Worm (Caenorhabditis elegans): Measurements from ENCODE around the gene F40G12.6.

DNA sequence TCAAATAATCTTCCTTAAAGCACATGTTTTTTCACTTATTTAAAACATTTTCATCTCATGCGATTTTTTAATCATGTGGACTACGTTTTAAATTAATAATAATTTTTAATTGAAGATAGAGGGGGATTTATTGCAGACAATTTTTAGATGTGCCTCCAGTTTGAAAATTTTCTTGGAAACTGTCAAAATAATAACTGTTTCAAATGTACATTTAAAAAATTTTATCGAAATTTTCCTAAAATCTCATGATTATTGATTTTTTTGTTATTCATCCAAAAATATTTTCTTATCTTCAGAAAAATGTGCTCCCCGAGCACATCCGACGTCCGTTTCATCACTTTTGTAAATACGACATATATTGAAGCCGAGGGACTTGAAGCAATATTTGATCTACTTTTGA is 16.1 kb downstream of the F40G12.6 start, which contains the start of gene sre-8:
- TF ChIP-seq klf-2 (GFP tag; conservative IDR thresholded peaks at IDR 0.05): no peak
- TF ChIP-seq ref-1 (GFP tag; conservative IDR thresholded peaks at IDR 0.05): no peak
- TF ChIP-seq ztf-23 (GFP tag; IDR thresholded peaks at IDR 0.05): no peak
- TF ChIP-seq med-1 (GFP tag; optimal IDR thresholded peaks at IDR 0.05; ENCODE audit: insufficient read depth): no peak
